Fruit fly (Drosophila melanogaster) whole organism, wandering third instar larva: ENCODE measurements around the gene ast.

Experiments
- Abd-B ChIP-seq: fragments of >200 bp; optimal IDR thresholded peaks from 2 replicates; lab custom pipeline; 2017; ENCODE audit warnings: missing biosample characterization, missing genetic modification characterization
- CrebA ChIP-seq: fragments of 200-800 bp; sonication (Bioruptor generic); optimal IDR thresholded peaks from 2 replicates; lab custom pipeline; 2016; ENCODE audit warnings: missing biosample characterization, mild to moderate bottlenecking, missing genetic modification characterization, borderline replicate concordance
- GATAd ChIP-seq: sonication (Bioruptor generic); optimal IDR thresholded peaks from 2 replicates; lab custom pipeline; 2016; ENCODE audit warnings: missing biosample characterization, missing genetic modification characterization
- HLH106 ChIP-seq: fragments of 200-800 bp; optimal IDR thresholded peaks from 3 replicates; lab custom pipeline; 2019; ENCODE audit warnings: missing biosample characterization, mild to moderate bottlenecking, missing genetic modification characterization, moderate library complexity
- Hnf4 ChIP-seq: fragments of 200-800 bp; sonication (Bioruptor generic); optimal IDR thresholded peaks from 2 replicates; lab custom pipeline; 2016; ENCODE audit warnings: missing biosample characterization, mild to moderate bottlenecking, missing genetic modification characterization
- Hr83 ChIP-seq: fragments of 200-300 bp; sonication (Bioruptor generic); optimal IDR thresholded peaks from 2 replicates; lab custom pipeline; 2016; ENCODE audit warnings: missing biosample characterization, mild to moderate bottlenecking, missing genetic modification characterization, moderate library complexity; ENCODE audit not compliant: poor library complexity, severe bottlenecking
- Jra ChIP-seq: sonication (Bioruptor generic); optimal IDR thresholded peaks from 2 replicates; lab custom pipeline; 2016; ENCODE audit warnings: missing biosample characterization, missing genetic modification characterization
- Myc ChIP-seq: fragments of >200 bp; optimal IDR thresholded peaks from 2 replicates; lab custom pipeline; 2017
- N ChIP-seq: fragments of >200 bp; optimal IDR thresholded peaks from 2 replicates; lab custom pipeline; 2018; ENCODE audit warnings: missing biosample characterization, missing external identifiers, missing genetic modification characterization
- OdsH ChIP-seq: fragments of 200-800 bp; sonication (Bioruptor generic); optimal IDR thresholded peaks from 2 replicates; lab custom pipeline; 2016; ENCODE audit warnings: missing biosample characterization, mild to moderate bottlenecking, missing genetic modification characterization
- Rel ChIP-seq, 2 experiments: fragments of 200-800 bp; sonication (Bioruptor generic) in 1 of 2; optimal IDR thresholded peaks; 2 replicates in 1 of 2; 3 replicates in 1 of 2; lab custom pipeline; 2016 to 2019; ENCODE audit warnings: mild to moderate bottlenecking in 2 of 2, missing biosample characterization in 2 of 2, missing genetic modification characterization in 2 of 2, moderate library complexity in 1 of 2
- Sp1 ChIP-seq: fragments of 200-800 bp; sonication (Bioruptor generic); optimal IDR thresholded peaks from 3 replicates; lab custom pipeline; 2019; ENCODE audit warnings: missing biosample characterization, mild to moderate bottlenecking, missing genetic modification characterization, moderate library complexity
- Vsx2 ChIP-seq: fragments of 200-300, 225-300 bp; sonication (Bioruptor generic); optimal IDR thresholded peaks from 2 replicates; lab custom pipeline; 2018; ENCODE audit warnings: missing biosample characterization, missing genetic modification characterization; ENCODE audit not compliant: partially characterized antibody
- br ChIP-seq: fragments of 200-800 bp; sonication (Bioruptor generic); optimal IDR thresholded peaks from 2 replicates; lab custom pipeline; 2016; ENCODE audit warnings: missing biosample characterization, missing genetic modification characterization
- brk ChIP-seq: fragments of 200-800 bp; sonication (Bioruptor generic); optimal IDR thresholded peaks from 2 replicates; lab custom pipeline; 2016; ENCODE audit warnings: missing biosample characterization, mild to moderate bottlenecking, missing genetic modification characterization
- dmrt93B ChIP-seq: fragments of 200-800 bp; sonication (Bioruptor generic); optimal IDR thresholded peaks from 2 replicates; lab custom pipeline; 2018; ENCODE audit warnings: missing biosample characterization, mild to moderate bottlenecking, missing genetic modification characterization
- ey ChIP-seq: fragments of 200-800 bp; sonication (Bioruptor generic); optimal IDR thresholded peaks from 2 replicates; lab custom pipeline; 2016; ENCODE audit warnings: missing biosample characterization, missing genetic modification characterization
- foxo ChIP-seq, 2 experiments: fragments of 200-800 bp; sonication (Bioruptor generic); optimal IDR thresholded peaks; 2 replicates in 1 of 2; 3 replicates in 1 of 2; lab custom pipeline; 2016 to 2017; ENCODE audit warnings: missing biosample characterization in 2 of 2, missing genetic modification characterization in 2 of 2
- fru ChIP-seq: fragments of 200-800 bp; sonication (Bioruptor generic); optimal IDR thresholded peaks from 3 replicates; lab custom pipeline; 2016; ENCODE audit warnings: missing biosample characterization, mild to moderate bottlenecking, missing genetic modification characterization
- h ChIP-seq: fragments of 200-800 bp; sonication (Bioruptor generic); optimal IDR thresholded peaks from 3 replicates; lab custom pipeline; 2016; ENCODE audit warnings: missing biosample characterization, mild to moderate bottlenecking, missing genetic modification characterization
- pan ChIP-seq: fragments of >200 bp; optimal IDR thresholded peaks from 2 replicates; lab custom pipeline; 2017
- psq ChIP-seq: fragments of 200-800 bp; sonication (Bioruptor generic); optimal IDR thresholded peaks from 3 replicates; lab custom pipeline; 2017; ENCODE audit warnings: missing biosample characterization, mild to moderate bottlenecking, missing genetic modification characterization, moderate library complexity
- rgr ChIP-seq: fragments of 200-800 bp; sonication (Bioruptor generic); optimal IDR thresholded peaks from 3 replicates; lab custom pipeline; 2016; ENCODE audit warnings: missing biosample characterization, mild to moderate bottlenecking, missing genetic modification characterization
- sv ChIP-seq: fragments of 200-800 bp; sonication (Bioruptor generic); optimal IDR thresholded peaks from 3 replicates; lab custom pipeline; 2016; ENCODE audit warnings: missing biosample characterization, missing genetic modification characterization
- tai ChIP-seq: sonication (Bioruptor generic); optimal IDR thresholded peaks from 2 replicates; lab custom pipeline; 2016; ENCODE audit warnings: missing biosample characterization, missing genetic modification characterization
- woc ChIP-seq: sonication (Bioruptor generic); optimal IDR thresholded peaks from 2 replicates; lab custom pipeline; 2016; ENCODE audit warnings: missing biosample characterization, mild to moderate bottlenecking, missing genetic modification characterization

ast gene

DNA sequence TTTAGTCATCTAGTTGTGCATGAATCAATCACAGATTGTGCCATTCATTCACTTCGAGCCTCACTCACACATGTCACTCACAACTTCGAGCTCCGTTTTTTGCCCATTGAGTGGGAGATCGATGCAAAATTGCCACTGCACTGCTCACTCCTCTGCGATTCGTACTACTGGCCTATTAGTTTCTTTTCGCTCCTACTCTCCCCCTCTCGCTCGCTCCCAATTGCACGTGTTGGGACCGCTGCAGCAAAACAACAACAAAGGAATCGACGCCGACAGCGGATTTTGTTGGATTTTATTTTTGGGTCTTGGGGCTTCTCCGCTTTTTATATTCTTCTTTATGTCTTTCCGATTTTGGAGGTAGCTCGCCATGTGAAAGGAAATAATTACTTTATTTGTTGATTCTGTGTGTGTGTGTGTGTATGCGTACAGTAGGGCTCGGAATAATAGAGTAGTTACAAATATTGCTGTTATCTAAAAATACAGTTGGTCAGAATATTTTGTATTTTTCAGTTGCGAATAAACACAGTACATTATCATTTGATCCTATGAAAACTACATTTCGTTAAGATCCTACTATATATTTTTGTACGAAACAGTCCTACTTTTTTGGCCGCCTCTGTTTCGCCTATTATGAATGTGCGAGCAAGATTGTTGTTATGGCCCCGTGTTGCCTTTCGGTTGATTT, 3.4 kb upstream of the ast start:
- TF ChIP-seq h, result peak; percentile 1
- no peak for TF ChIP-seq brk
- no peak for TF ChIP-seq N (GFP tag; lab: Kevin White, UChicago)
- peak; percentile 7 for TF ChIP-seq psq
- TF ChIP-seq foxo (GFP tag; optimal IDR thresholded peaks at IDR 0.05; lab: Kevin White, UChicago), result peak in 1 of 2 experiments; percentile 15
- TF ChIP-seq sv, result peak; percentile 34
- TF ChIP-seq rgr (GFP tag; lab: Kevin White, UChicago), result peak; percentile 31

DNA sequence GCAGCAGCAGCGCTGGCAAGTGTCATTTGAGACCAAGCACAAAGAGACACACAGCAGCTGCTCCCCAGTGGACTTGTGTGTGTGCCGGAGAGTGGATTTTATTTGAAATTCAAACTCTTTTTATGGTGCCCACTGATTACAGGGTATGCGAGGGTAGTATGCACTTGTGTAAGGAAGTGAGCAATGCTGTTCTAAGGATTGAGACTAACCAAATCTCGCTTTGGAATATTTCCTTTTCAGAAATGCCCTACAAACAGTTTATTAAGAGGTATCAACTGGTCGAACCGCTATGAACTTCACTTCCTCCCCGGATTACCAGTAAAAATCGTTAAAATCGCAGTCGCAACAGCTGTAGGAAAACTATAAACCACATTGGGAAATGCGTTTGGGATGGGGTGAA, 2.0 kb upstream of the ast start:
- peak; percentile 30 for TF ChIP-seq OdsH (GFP tag; lab: Kevin White, UChicago)
- TF ChIP-seq pan (lab: Kevin White, UChicago), result no peak
- no peak for TF ChIP-seq N (GFP tag; lab: Kevin White, UChicago)
- no peak for TF ChIP-seq Myc (lab: Kevin White, UChicago)
- TF ChIP-seq h, result peak; percentile 59
- peak; percentile 30 for TF ChIP-seq HLH106 (tag; lab: Kevin White, UChicago)
- TF ChIP-seq br, result peak; percentile 49
- no peak for TF ChIP-seq Jra (GFP tag; lab: Kevin White, UChicago)
- no peak for TF ChIP-seq Hr83 (GFP tag; lab: Kevin White, UChicago)
- TF ChIP-seq fru (GFP tag; lab: Kevin White, UChicago), result peak; percentile 49
- TF ChIP-seq dmrt93B, result no peak
- TF ChIP-seq psq, result peak; percentile 25
- peak; percentile 8 for TF ChIP-seq Sp1 (GFP tag; lab: Kevin White, UChicago)
- TF ChIP-seq foxo (GFP tag; optimal IDR thresholded peaks at IDR 0.05; lab: Kevin White, UChicago), result peak in 1 of 2 experiments; percentile 73
- TF ChIP-seq rgr (GFP tag; lab: Kevin White, UChicago), result peak; percentile 50
- peak; percentile 53 for TF ChIP-seq ey (GFP tag; lab: Kevin White, UChicago)
- peak; percentile 76 for TF ChIP-seq sv
- no peak for TF ChIP-seq Rel (GFP tag; optimal IDR thresholded peaks at IDR 0.05; lab: Kevin White, UChicago)
- TF ChIP-seq Rel (tag; optimal IDR thresholded peaks at IDR 0.05; lab: Kevin White, UChicago), result no peak

DNA sequence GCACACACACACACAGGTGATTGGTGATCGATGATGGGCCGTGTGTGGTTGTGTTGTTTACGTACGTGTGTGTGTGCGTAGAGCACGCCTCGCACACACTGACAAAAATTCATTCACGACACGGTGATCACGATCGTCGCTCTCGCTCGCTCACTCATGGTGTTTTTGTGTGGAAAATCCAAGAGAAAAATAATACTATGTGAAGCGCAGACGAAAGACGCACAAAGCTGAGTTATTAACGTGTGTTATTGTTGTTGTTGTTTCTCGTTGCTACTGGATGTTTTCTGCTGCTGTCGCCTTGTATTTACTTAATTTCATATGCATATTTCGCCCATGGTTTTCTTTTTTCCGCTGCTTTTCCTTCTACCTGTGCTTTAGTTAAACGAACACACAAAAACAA, 695 bp upstream of the ast start:
- TF ChIP-seq Abd-B (GFP tag; lab: Kevin White, UChicago), result peak; percentile 17
- TF ChIP-seq N (GFP tag; lab: Kevin White, UChicago), result peak; percentile 67
- no peak for TF ChIP-seq Hr83 (GFP tag; lab: Kevin White, UChicago)
- peak; percentile 22 for TF ChIP-seq h
- TF ChIP-seq rgr (GFP tag; lab: Kevin White, UChicago), result peak; percentile 16

DNA sequence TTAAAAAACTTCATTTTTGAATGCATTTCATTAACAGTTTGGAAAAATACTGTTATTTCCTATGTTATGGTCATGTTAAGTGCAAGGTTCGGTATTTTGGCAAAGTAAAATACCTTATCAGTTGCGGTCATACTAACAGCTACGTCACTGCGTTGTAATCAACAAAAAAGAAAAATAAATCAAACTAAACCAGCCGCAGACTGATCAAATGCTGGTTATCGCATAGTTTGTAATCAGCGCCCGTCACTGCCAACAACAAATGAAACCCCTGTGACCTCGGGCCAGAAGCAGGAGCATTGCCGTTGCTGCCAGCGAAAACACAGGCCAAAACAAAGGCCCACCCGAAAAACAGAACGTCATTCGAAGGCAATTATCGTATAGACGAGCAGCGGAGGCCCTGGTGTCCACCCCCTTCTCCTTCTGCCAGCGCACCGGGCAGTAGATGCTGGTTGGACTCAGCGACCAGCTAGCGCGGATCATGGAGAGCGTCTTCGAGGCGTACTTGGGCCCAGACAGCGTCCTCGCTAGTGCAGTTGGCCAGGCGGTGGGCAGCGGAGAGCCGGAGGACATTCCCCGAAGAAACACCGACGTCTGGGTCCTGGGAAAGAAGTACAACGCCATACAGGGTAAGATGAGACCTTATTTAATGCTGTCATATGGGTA, 3.2 kb downstream of the ast start, which contains the start of gene Atg4a:
Gene Atg4a (plus strand): TSS at position 110 of the 663 bp plus-strand sequence.
- TF ChIP-seq GATAd (GFP tag; lab: Kevin White, UChicago), result no peak
- TF ChIP-seq br, result no peak

DNA sequence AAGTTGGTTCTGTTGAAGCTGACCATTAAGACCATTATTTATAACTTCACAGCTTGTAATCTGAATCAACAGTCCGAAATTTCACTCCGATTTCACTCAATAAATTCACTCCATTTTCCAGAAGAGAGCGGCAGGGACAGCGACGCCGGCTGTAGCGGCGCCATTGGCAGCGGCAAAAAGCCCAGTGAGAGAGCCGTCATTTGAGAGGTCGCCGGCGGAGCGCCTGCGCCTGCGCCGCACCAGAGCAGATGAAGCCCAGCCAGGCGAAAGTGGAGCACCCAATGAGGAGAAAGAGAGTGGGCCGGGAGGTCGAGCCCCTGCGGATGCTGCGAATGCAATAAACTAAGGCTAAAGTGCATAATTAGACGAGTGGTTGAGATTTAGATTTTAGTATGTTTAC, 4.9 kb downstream of the ast start:
- TF ChIP-seq HLH106 (tag; lab: Kevin White, UChicago), result no peak
- TF ChIP-seq brk, result no peak
- TF ChIP-seq sv, result no peak
- no peak for TF ChIP-seq CrebA
- no peak for TF ChIP-seq tai (GFP tag; lab: Kevin White, UChicago)
- no peak for TF ChIP-seq Vsx2
- no peak for TF ChIP-seq br
- TF ChIP-seq Hnf4, result no peak
- no peak for TF ChIP-seq N (GFP tag; lab: Kevin White, UChicago)
- TF ChIP-seq dmrt93B, result no peak
- no peak for TF ChIP-seq fru (GFP tag; lab: Kevin White, UChicago)
- TF ChIP-seq woc (GFP tag; lab: Kevin White, UChicago), result no peak

DNA sequence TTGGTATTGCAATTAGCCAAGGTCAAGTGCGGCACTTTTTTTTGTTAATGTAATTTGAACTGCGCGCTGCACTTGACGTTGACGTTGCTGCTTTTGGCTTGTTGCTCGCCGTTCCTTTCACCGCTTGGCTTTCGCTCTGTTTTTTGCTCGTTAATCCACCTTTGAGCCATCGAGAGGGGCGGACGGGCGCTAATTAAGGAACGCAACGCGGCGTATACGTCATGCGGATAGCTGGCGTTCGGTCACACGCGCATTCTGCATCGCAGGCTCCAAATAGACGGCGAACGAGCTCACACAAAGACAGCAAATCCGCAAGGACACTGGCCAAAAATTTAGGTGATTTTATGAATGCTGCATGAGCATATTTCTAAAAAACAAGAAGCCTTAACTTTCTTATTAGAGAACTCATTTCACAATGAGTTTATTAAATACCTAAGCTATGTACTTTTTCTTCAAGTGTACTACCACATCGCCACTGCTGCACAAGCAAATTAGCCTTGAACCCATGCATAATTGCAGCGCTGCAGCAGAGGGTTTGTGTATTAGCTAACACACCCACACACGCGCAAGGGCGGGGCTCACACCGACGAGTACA, 8.7 kb downstream of the ast start:
- TF ChIP-seq dmrt93B (no peak), rgr (GFP tag; lab: Kevin White, UChicago) (peak; percentile 16), foxo (GFP tag; optimal IDR thresholded peaks at IDR 0.05; lab: Kevin White, UChicago) (peak in 1 of 2 experiments; percentile 24)
- TF ChIP-seq, all 38 proteins: peak for 2
